Worm (Caenorhabditis elegans): Measurements from ENCODE around the gene C34E10.10.
A peak's percentile ranks its signal among the peaks of the same experiment; 100 is the strongest.

DNA sequence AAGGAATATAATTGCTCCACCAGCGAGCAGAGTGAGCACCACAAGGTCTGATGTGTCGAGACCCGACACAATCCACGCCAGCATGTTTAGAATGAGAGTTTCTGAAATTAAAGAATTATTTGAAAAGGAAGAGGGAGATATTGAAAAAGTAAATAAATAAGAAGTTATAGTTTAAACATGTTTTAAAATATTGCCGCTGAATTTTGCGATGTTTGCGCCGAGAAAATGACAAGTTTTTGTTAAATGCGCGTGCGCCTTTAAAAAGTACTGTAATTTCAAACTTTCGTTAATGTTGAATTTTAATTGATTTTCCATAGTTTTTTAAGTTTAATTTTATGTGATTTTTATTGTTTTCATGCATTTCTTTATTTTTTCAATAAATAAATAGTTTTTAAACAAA lies 28.1 kb downstream of the C34E10.10 start, which contains the start of gene emb-8:
- TF ChIP-seq arid-1 (GFP tag; conservative IDR thresholded peaks at IDR 0.05) (no peak), R02D3.7 (tag; optimal IDR thresholded peaks at IDR 0.05) (no peak), mep-1 (tag; optimal IDR thresholded peaks at IDR 0.05) (no peak), lin-38 (GFP tag; IDR thresholded peaks at IDR 0.05) (no peak), madf-9 (GFP tag; conservative IDR thresholded peaks at IDR 0.05) (no peak), daf-19 (GFP tag; conservative IDR thresholded peaks at IDR 0.05) (no peak), dpl-1 (GFP tag; optimal IDR thresholded peaks at IDR 0.05) (no peak), pha-4 (GFP tag; IDR thresholded peaks at IDR 0.05) (0 out of 2 replicates have a peak, but pooled peaks have one; percentile 31), pha-4 (tag; optimal IDR thresholded peaks at IDR 0.05) (no peak), ces-1 (GFP tag; optimal IDR thresholded peaks at IDR 0.05) (no peak), ztf-11 (tag; optimal IDR thresholded peaks at IDR 0.05) (no peak), fkh-10 (GFP tag; optimal IDR thresholded peaks at IDR 0.05) (no peak)

Data from whole organism, L4 larva.